Worm (Caenorhabditis elegans) whole organism, L4/young adult: ENCODE results near the gene tba-7.

Source experiments
- W03F9.2 ChIP-seq: fragments of 150-350 bp; optimal IDR thresholded peaks from 2 replicates; lab custom pipeline; 2014; ENCODE audit warnings: missing biosample characterization, missing genetic modification characterization
- dao-5 ChIP-seq: sonication (generic microtip); optimal IDR thresholded peaks from 2 replicates; lab custom pipeline; 2016; ENCODE audit warnings: missing genotype, missing genetic modification characterization, moderate library complexity, missing compliant biosample characterization
- him-1 ChIP-seq: sonication (generic microtip); optimal IDR thresholded peaks from 2 replicates; lab custom pipeline; 2016; ENCODE audit warnings: missing genotype, missing genetic modification reagents, missing genetic modification characterization, missing compliant biosample characterization

ce11 chrIII:11352840-11353239 lies 18.7 kb downstream of the tba-7 start:
- no peak for TF ChIP-seq W03F9.2 (tag; lab: Kevin White, UChicago)
- no peak for TF ChIP-seq dao-5 (tag; lab: Kevin White, UChicago)
- TF ChIP-seq him-1 (tag; lab: Kevin White, UChicago), result no peak
